Worm (Caenorhabditis elegans) whole organism, L3 larva: ENCODE data around the gene hlh-1.

Experiments used
- ceh-16 ChIP-seq: sonication (generic microtip); optimal IDR thresholded peaks from 2 replicates; lab custom pipeline; 2017; ENCODE audit warnings: missing biosample characterization, missing genetic modification characterization
- egl-5 ChIP-seq: fragments of 150-350 bp; optimal IDR thresholded peaks from 2 replicates; lab custom pipeline; 2017; ENCODE audit warnings: missing biosample characterization, missing genetic modification reagents, missing genetic modification characterization, inconsistent platforms
- eor-1 ChIP-seq, 2 experiments: fragments of 150-350 bp; optimal IDR thresholded peaks; 2 replicates each; lab custom pipeline; 2014 to 2018; ENCODE audit warnings: missing biosample characterization in 2 of 2, missing genetic modification characterization in 2 of 2
- fkh-2 ChIP-seq: fragments of 150-350 bp; optimal IDR thresholded peaks from 2 replicates; lab custom pipeline; 2014; ENCODE audit warnings: missing biosample characterization, missing genetic modification reagents, missing genetic modification characterization
- nhr-12 ChIP-seq: fragments of 150-350 bp; optimal IDR thresholded peaks from 2 replicates; lab custom pipeline; 2014; ENCODE audit warnings: missing biosample characterization, missing genetic modification characterization
- nhr-76 ChIP-seq: fragments of 150-350 bp; sonication (generic microtip); optimal IDR thresholded peaks from 5 replicates; lab custom pipeline; 2014; ENCODE audit warnings: missing biosample characterization, missing genetic modification characterization
- pqm-1 ChIP-seq: fragments of 150-350 bp; optimal IDR thresholded peaks from 2 replicates; lab custom pipeline; 2017; ENCODE audit warnings: missing biosample characterization, missing genetic modification characterization, inconsistent platforms
- skn-1 ChIP-seq: fragments of 150-350 bp; optimal IDR thresholded peaks from 2 replicates; lab custom pipeline; 2014; ENCODE audit warnings: missing biosample characterization, missing genetic modification characterization

DNA sequence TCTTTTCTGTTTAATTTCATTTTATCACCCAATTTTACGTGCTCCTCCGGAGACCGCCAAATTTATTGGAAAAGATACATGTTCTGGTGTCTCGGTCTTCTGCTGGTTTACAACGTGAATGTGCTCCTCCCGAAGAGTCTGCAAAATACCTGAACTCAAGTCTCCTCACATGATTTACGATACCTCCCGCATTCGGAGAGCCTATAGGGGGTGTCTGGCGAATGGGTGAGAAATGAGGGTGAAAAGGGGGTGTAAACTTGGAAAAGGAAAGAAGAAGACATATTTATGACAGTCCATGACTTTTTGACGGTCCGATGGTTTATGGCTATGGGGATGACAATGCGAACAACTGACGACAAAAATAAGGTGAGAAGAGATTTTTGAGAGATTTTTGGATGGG lies 2.1 kb upstream of the hlh-1 start:
- TF ChIP-seq fkh-2 (no peak), eor-1 (tag; optimal IDR thresholded peaks at IDR 0.05; lab: Kevin White, UChicago) (no peak), nhr-76 (no peak), egl-5 (tag; lab: Kevin White, UChicago) (no peak), ceh-16 (tag; lab: Kevin White, UChicago) (no peak), pqm-1 (tag; lab: Kevin White, UChicago) (no peak), nhr-12 (tag; lab: Kevin White, UChicago) (no peak), skn-1 (no peak)
